Worm (Caenorhabditis elegans): ENCODE measurements around the gene M04B2.2.

Gene M04B2.2

ce11 chrIV:11524241-11524692, 3.6 kb upstream of the M04B2.2 start, which contains the start of gene mep-1 (continued):
- peak; percentile 30; the same call in 1 of the 2 replicates for TF ChIP-seq cebp-1 (GFP tag; IDR thresholded peaks at IDR 0.05)
- TF ChIP-seq cebp-1 (tag; optimal IDR thresholded peaks at IDR 0.05), result peak; percentile 51
- TF ChIP-seq nhr-179 (tag; optimal IDR thresholded peaks at IDR 0.05), result no peak
- TF ChIP-seq unc-62 (GFP tag; optimal IDR thresholded peaks at IDR 0.05), result no peak
- no peak for TF ChIP-seq tlf-1 (GFP tag; optimal IDR thresholded peaks at IDR 0.05)
- no peak for TF ChIP-seq tbp1 (GFP tag; optimal IDR thresholded peaks at IDR 0.05)
- no peak for TF ChIP-seq B0261.1 (tag; optimal IDR thresholded peaks at IDR 0.05)
- TF ChIP-seq B0035.1 (tag; optimal IDR thresholded peaks at IDR 0.05), result no peak
- no peak for TF ChIP-seq chd-7 (tag; optimal IDR thresholded peaks at IDR 0.05)
- TF ChIP-seq aptf-2 (GFP tag; conservative IDR thresholded peaks at IDR 0.05), result no peak
- no peak for TF ChIP-seq ztf-25 (GFP tag; IDR thresholded peaks at IDR 0.05)
- TF ChIP-seq dpl-1 (GFP tag; optimal IDR thresholded peaks at IDR 0.05), result peak; percentile 1
- peak; percentile 50 for TF ChIP-seq K12H6.12 (tag; optimal IDR thresholded peaks at IDR 0.05)
- TF ChIP-seq ZK185.1 (tag; optimal IDR thresholded peaks at IDR 0.05; ENCODE audit: poor library complexity, severe bottlenecking), result no peak
- TF ChIP-seq Y67H2A.10 (GFP tag; conservative IDR thresholded peaks at IDR 0.05), result no peak
- TF ChIP-seq mcd-1 (GFP tag; IDR thresholded peaks at IDR 0.05), result peak; percentile 63
- no peak for TF ChIP-seq F37B4.10 (GFP tag; IDR thresholded peaks at IDR 0.05)
- no peak for TF ChIP-seq mel-28 (tag; optimal IDR thresholded peaks at IDR 0.05; ENCODE audit: borderline replicate concordance)
- peak; percentile 68 for TF ChIP-seq madf-10 (tag; optimal IDR thresholded peaks at IDR 0.05)
- TF ChIP-seq attf-3 (GFP tag; conservative IDR thresholded peaks at IDR 0.05), result peak; percentile 60
- TF ChIP-seq dox-1 (GFP tag; IDR thresholded peaks at IDR 0.05), result peak; percentile 13; the same call in 1 of the 2 replicates
- TF ChIP-seq snpc-1.3 (tag; optimal IDR thresholded peaks at IDR 0.05; ENCODE audit: insufficient read depth), result no peak
- TF ChIP-seq nhr-80 (tag; optimal IDR thresholded peaks at IDR 0.05), result peak; percentile 38
- peak; percentile 63; the same call in 1 of the 2 replicates for TF ChIP-seq nfyb-1 (GFP tag; IDR thresholded peaks at IDR 0.05)
- peak; percentile 50; the same call in 1 of the 2 replicates for TF ChIP-seq ztf-28 (GFP tag; IDR thresholded peaks at IDR 0.05)
- no peak for TF ChIP-seq ama-1 (optimal IDR thresholded peaks at IDR 0.05)
- no peak for TF ChIP-seq ama-1 (GFP tag; optimal IDR thresholded peaks at IDR 0.05)
- no peak for TF ChIP-seq cebp-2 (GFP tag; IDR thresholded peaks at IDR 0.05)
- peak; percentile 92 for TF ChIP-seq hmg-1.2 (GFP tag; IDR thresholded peaks at IDR 0.05)
- TF ChIP-seq let-607 (tag; optimal IDR thresholded peaks at IDR 0.05), result no peak
- TF ChIP-seq zim-3 (tag; optimal IDR thresholded peaks at IDR 0.05), result peak; percentile 50
- TF ChIP-seq F57C9.4 (tag; optimal IDR thresholded peaks at IDR 0.05), result no peak
- no peak for TF ChIP-seq sdz-38 (tag; optimal IDR thresholded peaks at IDR 0.05)
- peak; percentile 19; the same call in 1 of the 2 replicates for TF ChIP-seq pbrm-1 (GFP tag; IDR thresholded peaks at IDR 0.05)
- peak; percentile 8 for TF ChIP-seq athp-1 (tag; optimal IDR thresholded peaks at IDR 0.05)

- no peak for TF ChIP-seq mxl-1 (tag; optimal IDR thresholded peaks at IDR 0.05)
- no peak for TF ChIP-seq F23B12.7 (tag; optimal IDR thresholded peaks at IDR 0.05; ENCODE audit: insufficient read depth)
- TF ChIP-seq Y56A3A.18 (GFP tag; IDR thresholded peaks at IDR 0.05), result peak; percentile 54; the same call in 1 of the 2 replicates
- TF ChIP-seq pbrm-1 (GFP tag; IDR thresholded peaks at IDR 0.05), result no peak
- TF ChIP-seq Y53G8AR.9 (GFP tag; conservative IDR thresholded peaks at IDR 0.05), result 0 out of 2 replicates have a peak, but pooled peaks have one; percentile 11
These were observed 1.7 kb upstream of the M04B2.2 start for ce11 chrIV:11526189-11526588.

Measured in whole organism, young adult.